Worm (Caenorhabditis elegans): ENCODE data around the gene attf-2.

ce11 chrV:7153046-7153445 lies 42.9 kb downstream of the attf-2 start, which contains the start of gene fat-7:
- no peak for TF ChIP-seq elt-3 (tag; optimal IDR thresholded peaks at IDR 0.05)
- no peak for TF ChIP-seq elt-1 (tag; optimal IDR thresholded peaks at IDR 0.05; ENCODE audit: borderline replicate concordance, insufficient read depth)
- TF ChIP-seq nhr-237 (tag; optimal IDR thresholded peaks at IDR 0.05), result no peak
- TF ChIP-seq ztf-11 (tag; optimal IDR thresholded peaks at IDR 0.05), result no peak
- no peak for TF ChIP-seq unc-39 (tag; optimal IDR thresholded peaks at IDR 0.05)
- TF ChIP-seq unc-62 (GFP tag; optimal IDR thresholded peaks at IDR 0.05), result no peak

All from whole organism, mixed stage, embryonic.